Worm (Caenorhabditis elegans) whole organism, L4 larva: Measurements from ENCODE around the gene bbln-1.

ENCODE experiments used
- R02D3.7 ChIP-seq: fragments of 150-350 bp; sonication (generic microtip); optimal IDR thresholded peaks from 3 replicates; lab custom pipeline; 2014; ENCODE audit warnings: missing biosample characterization, missing genetic modification characterization
- Y105C5A.15 ChIP-seq: fragments of 200-800 bp; sonication (Bioruptor generic); IDR thresholded peaks from 2 replicates; pipeline ENCODE4 v1.3.6; 2022; ENCODE audit warnings: missing genetic modification characterization, missing compliant biosample characterization
- aha-1 ChIP-seq: fragments of 150-350 bp; peaks from one replicate; lab custom pipeline; 2014; ENCODE audit warnings: missing biosample characterization, missing genetic modification characterization
- ama-1 ChIP-seq: fragments of 150-350 bp; optimal IDR thresholded peaks from 2 replicates; lab custom pipeline; 2014; ENCODE audit warnings: inconsistent platforms, mixed read lengths
- attf-4 ChIP-seq: sonication (generic microtip); optimal IDR thresholded peaks from 3 replicates; lab custom pipeline; 2017; ENCODE audit warnings: missing biosample characterization, missing genetic modification characterization
- ces-1 ChIP-seq: fragments of 150-350 bp; sonication (generic microtip); optimal IDR thresholded peaks from 4 replicates; lab custom pipeline; 2014; ENCODE audit warnings: missing biosample characterization, missing genetic modification reagents, missing genetic modification characterization
- ctbp-1 ChIP-seq: fragments of 200-800 bp; sonication (Bioruptor generic); IDR thresholded peaks from 2 replicates; pipeline ENCODE4 v1.3.6; 2022; ENCODE audit warnings: missing genetic modification reagents, missing genetic modification characterization, missing compliant biosample characterization
- daf-16 ChIP-seq, 3 experiments: sonication (generic microtip); optimal IDR thresholded peaks; 2 replicates each; lab custom pipeline; 2016 to 2017; ENCODE audit warnings: missing genetic modification characterization in 3 of 3, missing genetic modification reagents in 3 of 3, mild to moderate bottlenecking in 2 of 3, missing compliant biosample characterization in 2 of 3, missing biosample characterization in 1 of 3, moderate library complexity in 1 of 3
- dmd-6 ChIP-seq: fragments of 200-800 bp; sonication (Bioruptor generic); IDR thresholded peaks from 2 replicates; pipeline ENCODE4 v1.3.6; 2022; ENCODE audit warnings: missing genetic modification reagents, missing genetic modification characterization, missing compliant biosample characterization
- dmd-9 ChIP-seq: fragments of 200-800 bp; sonication (Bioruptor generic); IDR thresholded peaks from 2 replicates; pipeline ENCODE4 v1.3.6; 2022; ENCODE audit warnings: missing genetic modification reagents, missing genetic modification characterization, missing compliant biosample characterization
- duxl-1 ChIP-seq: sonication (generic microtip); optimal IDR thresholded peaks from 2 replicates; lab custom pipeline; 2016; ENCODE audit warnings: mild to moderate bottlenecking, missing genetic modification characterization, moderate library complexity, missing compliant biosample characterization; ENCODE audit not compliant: poor library complexity
- fos-1 ChIP-seq: fragments of 150-350 bp; optimal IDR thresholded peaks from 2 replicates; lab custom pipeline; 2014; ENCODE audit warnings: missing biosample characterization, missing genetic modification characterization
- hlh-11 ChIP-seq: fragments of 200-800 bp; sonication (Bioruptor generic); optimal IDR thresholded peaks from 2 replicates; lab custom pipeline; 2018; ENCODE audit warnings: mild to moderate bottlenecking, missing genetic modification characterization, missing compliant biosample characterization
- lin-29 ChIP-seq: fragments of 200-800 bp; sonication (Bioruptor generic); IDR thresholded peaks from 2 replicates; pipeline ENCODE4 v1.3.6; 2022; ENCODE audit warnings: missing genetic modification reagents, missing genetic modification characterization, missing compliant biosample characterization
- mdt-29 ChIP-seq: fragments of 200-800 bp; sonication (Bioruptor generic); IDR thresholded peaks from 2 replicates; pipeline ENCODE4 v1.3.6; 2022; ENCODE audit warnings: missing genetic modification reagents, missing genetic modification characterization, missing compliant biosample characterization
- nhr-10 ChIP-seq: fragments of 150-350 bp; optimal IDR thresholded peaks from 2 replicates; lab custom pipeline; 2014; ENCODE audit warnings: missing biosample characterization, missing genetic modification characterization
- nhr-111 ChIP-seq: fragments of 200-800 bp; sonication (Bioruptor generic); optimal IDR thresholded peaks from 2 replicates; lab custom pipeline; 2018; ENCODE audit warnings: mild to moderate bottlenecking, missing genetic modification characterization, missing compliant biosample characterization
- nhr-28 ChIP-seq: fragments of 150-350 bp; optimal IDR thresholded peaks from 2 replicates; lab custom pipeline; 2014; ENCODE audit warnings: missing biosample characterization, missing genetic modification characterization
- nhr-41 ChIP-seq: fragments of 200-800 bp; sonication (Bioruptor generic); IDR thresholded peaks from 2 replicates; pipeline ENCODE4 v1.3.6; 2022; ENCODE audit warnings: missing genetic modification reagents, missing genetic modification characterization, missing compliant biosample characterization
- nhr-48 ChIP-seq: sonication (generic microtip); optimal IDR thresholded peaks from 2 replicates; lab custom pipeline; 2016; ENCODE audit warnings: mild to moderate bottlenecking, missing genetic modification characterization, missing compliant biosample characterization
- nhr-76 ChIP-seq: fragments of 150-350 bp; optimal IDR thresholded peaks from 2 replicates; lab custom pipeline; 2014; ENCODE audit warnings: missing biosample characterization, missing genetic modification characterization
- pqm-1 ChIP-seq: sonication (generic microtip); optimal IDR thresholded peaks from 2 replicates; lab custom pipeline; 2017; ENCODE audit warnings: missing biosample characterization, missing genetic modification characterization
- set-16 ChIP-seq: fragments of 200-800 bp; sonication (Bioruptor generic); IDR thresholded peaks from 2 replicates; pipeline ENCODE4 v1.3.6; 2022; ENCODE audit warnings: missing genetic modification reagents, missing genetic modification characterization, missing compliant biosample characterization
- spr-1 ChIP-seq: sonication (generic microtip); optimal IDR thresholded peaks from 2 replicates; lab custom pipeline; 2016; ENCODE audit warnings: mild to moderate bottlenecking, missing genetic modification characterization, missing compliant biosample characterization
- unc-62 ChIP-seq, 3 experiments: fragments of 150-350 bp in 1 of 3; sonication (generic microtip); optimal IDR thresholded peaks in 2 of 3; peaks in 1 of 3; 1 replicate in 1 of 3; 2 replicates in 2 of 3; lab custom pipeline; 2014 to 2017; ENCODE audit warnings: missing biosample characterization in 3 of 3, missing genetic modification characterization in 3 of 3, missing genetic modification reagents in 3 of 3, missing genotype in 1 of 3
- ztf-11 ChIP-seq: fragments of 150-350 bp; optimal IDR thresholded peaks from 2 replicates; lab custom pipeline; 2014; ENCODE audit warnings: missing biosample characterization, missing genetic modification characterization

Gene bbln-1

DNA sequence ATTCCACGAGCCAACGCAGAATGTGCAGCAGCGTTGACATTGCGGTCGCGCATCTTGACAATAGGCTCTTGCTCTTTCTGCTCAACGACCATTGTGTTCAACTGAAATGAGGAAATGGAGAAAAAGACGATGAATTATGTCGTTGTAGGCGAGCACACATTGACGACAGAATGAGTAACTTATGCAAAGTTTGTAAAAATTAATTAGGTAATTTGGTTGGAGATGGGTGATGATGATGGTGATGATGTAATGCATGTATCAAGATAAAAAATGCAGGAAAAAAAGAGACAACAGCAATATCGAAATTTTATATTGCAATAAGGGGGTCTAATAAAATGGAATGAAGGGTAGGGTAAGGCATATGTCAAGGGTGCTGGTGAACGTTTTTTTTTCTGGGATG, at the start of gene bbln-1:
bbln-1 (minus strand) TSS at position 101 of the 400 bp plus-strand sequence.
- TF ChIP-seq attf-4: no peak
- TF ChIP-seq nhr-111 (GFP tag; lab: Kevin White, UChicago): no peak
- no peak for TF ChIP-seq spr-1 (tag; lab: Kevin White, UChicago)
- no peak for TF ChIP-seq nhr-48
- no peak for TF ChIP-seq hlh-11 (tag; lab: Kevin White, UChicago)
- TF ChIP-seq lin-29 (GFP tag; lab: Robert Waterston, UW): no peak
- no peak for TF ChIP-seq fos-1 (tag; lab: Kevin White, UChicago)
- TF ChIP-seq, all 104 proteins: peak for 0

- TF ChIP-seq ama-1 (lab: Kevin White, UChicago): no peak
Measured at ce11 chrX:3199249-3199648, 47.0 kb upstream of the bbln-1 start, which contains the start of gene fax-1. Gene fax-1, minus strand, starts transcription at chrX:3199349.

DNA sequence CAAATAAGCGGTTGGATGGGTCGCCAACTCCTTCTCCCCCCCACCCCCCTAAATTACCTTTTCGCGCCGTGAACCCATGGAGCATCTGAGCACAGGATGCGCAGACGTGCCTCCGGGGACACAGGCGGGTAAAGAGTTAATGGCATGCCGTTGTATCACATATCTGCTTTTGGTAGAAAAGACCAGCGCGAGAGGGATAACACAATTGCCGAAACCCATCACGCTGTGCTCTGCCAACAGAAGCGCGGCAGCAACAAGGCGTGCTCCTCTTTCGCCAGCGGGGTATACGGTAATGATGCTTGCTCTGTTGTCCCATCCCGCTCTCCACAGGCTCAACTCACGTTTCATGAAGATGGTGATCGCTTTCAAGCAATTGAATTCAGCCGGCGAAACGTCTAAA, 45.1 kb upstream of the bbln-1 start:
- TF ChIP-seq aha-1 (tag; lab: Kevin White, UChicago) (peak; percentile 69), R02D3.7 (tag; lab: Kevin White, UChicago) (no peak)

- 0 out of 2 replicates have a peak, but pooled peaks have one; percentile 11 for TF ChIP-seq ctbp-1 (GFP tag; lab: Robert Waterston, UW)
- peak in 1 of 2 experiments; percentile 30 for TF ChIP-seq unc-62 (GFP tag; optimal IDR thresholded peaks at IDR 0.05 in 1 of 2; lab: Kevin White, UChicago)
- TF ChIP-seq unc-62 (tag; optimal IDR thresholded peaks at IDR 0.05; lab: Kevin White, UChicago): no peak
- no peak for TF ChIP-seq nhr-10 (tag; lab: Kevin White, UChicago)
- peak; percentile 46 for TF ChIP-seq ces-1 (GFP tag; lab: Kevin White, UChicago)
- TF ChIP-seq, all 104 proteins: peak for 3
Measured at ce11 chrX:3191353-3192065, 39.2 kb upstream of the bbln-1 start.

- TF ChIP-seq mdt-29 (GFP tag; lab: Robert Waterston, UW) (no peak), unc-62 (GFP tag; optimal IDR thresholded peaks at IDR 0.05 in 1 of 2; lab: Kevin White, UChicago) (peak in 1 of 2 experiments; percentile 9), unc-62 (tag; optimal IDR thresholded peaks at IDR 0.05; lab: Kevin White, UChicago) (no peak), duxl-1 (no peak)
- TF ChIP-seq, all 104 proteins: peak for 1
Measured at ce11 chrX:3190193-3190592, 37.9 kb upstream of the bbln-1 start.

DNA sequence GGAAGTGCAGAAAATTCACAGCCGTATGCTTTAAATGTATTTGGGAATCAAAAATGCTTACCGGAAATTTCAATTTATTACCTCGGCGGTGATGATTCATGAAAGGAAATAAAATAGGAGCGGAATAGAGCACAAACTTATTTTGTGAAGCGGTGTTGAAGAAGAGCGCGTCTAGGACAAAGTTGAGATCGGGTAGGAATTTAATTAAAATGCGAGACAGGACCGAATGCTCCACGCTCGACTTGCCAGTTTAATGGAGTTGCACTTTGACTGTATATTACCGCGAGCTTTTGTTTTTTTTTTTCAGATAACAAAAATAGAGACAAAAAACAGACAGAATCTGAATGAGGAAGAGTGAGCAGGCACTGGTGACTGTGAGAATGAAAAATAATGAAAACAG, 32.4 kb upstream of the bbln-1 start:
- TF ChIP-seq nhr-41 (GFP tag; lab: Robert Waterston, UW) (no peak), unc-62 (GFP tag; optimal IDR thresholded peaks at IDR 0.05 in 1 of 2; lab: Kevin White, UChicago) (peak in 1 of 2 experiments; percentile 81), unc-62 (tag; optimal IDR thresholded peaks at IDR 0.05; lab: Kevin White, UChicago) (no peak)

ce11 chrX:3181870-3182269, 29.6 kb upstream of the bbln-1 start:
- TF ChIP-seq Y105C5A.15 (GFP tag; lab: Robert Waterston, UW) (no peak), daf-16 (GFP tag; optimal IDR thresholded peaks at IDR 0.05; lab: Kevin White, UChicago) (no peak), daf-16 (tag; optimal IDR thresholded peaks at IDR 0.05; lab: Kevin White, UChicago) (peak; percentile 60), nhr-76 (tag; lab: Kevin White, UChicago) (no peak), dmd-9 (no peak), dmd-6 (GFP tag; lab: Robert Waterston, UW) (peak; percentile 23; the same call in 1 of the 2 replicates), pqm-1 (peak; percentile 85), nhr-28 (tag; lab: Kevin White, UChicago) (peak; percentile 39), ces-1 (GFP tag; lab: Kevin White, UChicago) (no peak)
- TF ChIP-seq, all 104 proteins: peak for 4

DNA sequence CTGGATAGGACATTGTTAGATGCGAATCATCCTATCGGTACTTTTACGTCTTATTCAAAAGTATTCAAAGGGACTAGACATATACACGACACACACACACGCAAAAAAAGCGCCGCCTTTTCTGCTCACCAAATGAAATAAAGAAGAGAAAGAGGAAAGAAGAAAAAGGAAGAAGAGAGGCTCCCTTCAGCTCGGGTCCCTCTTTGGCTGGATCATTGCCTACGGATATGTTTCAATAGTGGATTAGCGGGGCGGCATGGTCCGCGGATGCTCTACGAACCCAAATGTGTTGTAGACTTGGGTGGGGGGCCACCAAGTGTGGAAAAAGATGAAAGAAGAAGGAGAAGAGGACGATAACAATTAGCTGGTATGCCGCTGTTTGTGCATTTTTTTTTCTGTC, 29.1 kb upstream of the bbln-1 start:
- TF ChIP-seq ztf-11 (tag; lab: Kevin White, UChicago) (no peak), set-16 (peak; percentile 33; the same call in 1 of the 2 replicates)
- TF ChIP-seq, all 104 proteins: peak for 1
